Worm (Caenorhabditis elegans) whole organism, L1 larva: ENCODE data around the gene Y59H11AM.1.

ENCODE experiments used
- C04F5.9 ChIP-seq: sonication (generic microtip); optimal IDR thresholded peaks from 2 replicates; lab custom pipeline; 2016; ENCODE audit warnings: missing genetic modification characterization, missing compliant biosample characterization
- C16A3.4 ChIP-seq: fragments of 150-350 bp; optimal IDR thresholded peaks from 2 replicates; lab custom pipeline; 2014; ENCODE audit warnings: missing biosample characterization, missing genetic modification characterization
- C34B4.2 ChIP-seq: sonication (generic microtip); optimal IDR thresholded peaks from 2 replicates; lab custom pipeline; 2017; ENCODE audit warnings: mild to moderate bottlenecking, missing genetic modification characterization, missing compliant biosample characterization
- F16B12.6 ChIP-seq: fragments of 150-350 bp; optimal IDR thresholded peaks from 2 replicates; lab custom pipeline; 2014; ENCODE audit warnings: missing biosample characterization, missing genetic modification characterization
- Y116A8C.19 ChIP-seq: sonication (generic microtip); optimal IDR thresholded peaks from 2 replicates; lab custom pipeline; 2016; ENCODE audit warnings: missing compliant biosample characterization, missing genetic modification characterization, borderline replicate concordance
- aha-1 ChIP-seq: fragments of 150-350 bp; optimal IDR thresholded peaks from 2 replicates; lab custom pipeline; 2014; ENCODE audit warnings: missing biosample characterization, missing genetic modification characterization
- ama-1 ChIP-seq: fragments of 150-350 bp; optimal IDR thresholded peaks from 2 replicates; lab custom pipeline; 2014
- blmp-1 ChIP-seq: fragments of 150-350 bp; optimal IDR thresholded peaks from 2 replicates; lab custom pipeline; 2014; ENCODE audit warnings: missing biosample characterization, missing genetic modification characterization
- ceh-63 ChIP-seq: fragments of 200-800 bp; sonication (Bioruptor generic); optimal IDR thresholded peaks from 2 replicates; lab custom pipeline; 2018; ENCODE audit warnings: mild to moderate bottlenecking, missing genetic modification characterization, missing compliant biosample characterization
- ceh-8 ChIP-seq: fragments of 200-800 bp; sonication (Bioruptor generic); optimal IDR thresholded peaks from 2 replicates; lab custom pipeline; 2018; ENCODE audit warnings: mild to moderate bottlenecking, missing genetic modification characterization, moderate library complexity, missing compliant biosample characterization
- ceh-82 ChIP-seq, 3 experiments: fragments of 150-350 bp in 1 of 3; sonication (generic microtip) in 2 of 3; optimal IDR thresholded peaks; 2 replicates each; lab custom pipeline; 2014 to 2017; ENCODE audit warnings: missing biosample characterization in 3 of 3, missing genetic modification characterization in 3 of 3
- ceh-88 ChIP-seq: fragments of 200-800 bp; sonication (Bioruptor generic); IDR thresholded peaks from 2 replicates; pipeline ENCODE4 v1.3.6; 2022; ENCODE audit warnings: missing genetic modification characterization, missing compliant biosample characterization
- ceh-90 ChIP-seq: sonication (generic microtip); optimal IDR thresholded peaks from 2 replicates; lab custom pipeline; 2016; ENCODE audit warnings: missing genetic modification characterization, missing compliant biosample characterization
- dsc-1 ChIP-seq: sonication (generic microtip); optimal IDR thresholded peaks from 2 replicates; lab custom pipeline; 2016; ENCODE audit warnings: mild to moderate bottlenecking, missing genetic modification characterization, missing compliant biosample characterization
- egl-13 ChIP-seq: sonication (generic microtip); optimal IDR thresholded peaks from 2 replicates; lab custom pipeline; 2016; ENCODE audit warnings: missing genotype, missing genetic modification reagents, missing genetic modification characterization, missing compliant biosample characterization
- elt-3 ChIP-seq, 6 experiments: fragments of 150-350 bp in 1 of 6; sonication (generic microtip); optimal IDR thresholded peaks; 2 replicates each; lab custom pipeline; 2017 to 2018; ENCODE audit warnings: missing biosample characterization in 6 of 6, missing genetic modification characterization in 6 of 6, inconsistent platforms in 1 of 6
- fkh-10 ChIP-seq: sonication (generic microtip); optimal IDR thresholded peaks from 2 replicates; lab custom pipeline; 2017; ENCODE audit warnings: missing biosample characterization, missing genetic modification reagents, missing genetic modification characterization
- fkh-4 ChIP-seq: sonication (generic microtip); optimal IDR thresholded peaks from 2 replicates; lab custom pipeline; 2016; ENCODE audit warnings: missing compliant biosample characterization, missing genetic modification characterization, borderline replicate concordance
- fkh-8 ChIP-seq: sonication (generic microtip); optimal IDR thresholded peaks from 2 replicates; lab custom pipeline; 2016; ENCODE audit warnings: mild to moderate bottlenecking, missing genetic modification characterization, missing compliant biosample characterization
- fos-1 ChIP-seq: fragments of 150-350 bp; optimal IDR thresholded peaks from 2 replicates; lab custom pipeline; 2014; ENCODE audit warnings: missing biosample characterization, missing genetic modification characterization
- grh-1 ChIP-seq: fragments of 200-800 bp; sonication (Bioruptor generic); IDR thresholded peaks from 2 replicates; pipeline ENCODE4 v1.3.6; 2022; ENCODE audit warnings: missing genetic modification reagents, missing genetic modification characterization, missing compliant biosample characterization
- isw-1 ChIP-seq: fragments of 200-800 bp; sonication (Bioruptor generic); IDR thresholded peaks from 2 replicates; pipeline ENCODE4 v1.3.6; 2022; ENCODE audit warnings: missing genetic modification characterization, missing compliant biosample characterization
- jun-1 ChIP-seq: fragments of 150-350 bp; optimal IDR thresholded peaks from 2 replicates; lab custom pipeline; 2014; ENCODE audit warnings: missing biosample characterization, missing genetic modification reagents, missing genetic modification characterization
- lin-15B ChIP-seq: fragments of 150-350 bp; sonication (generic microtip); optimal IDR thresholded peaks from 3 replicates; lab custom pipeline; 2014; ENCODE audit warnings: missing biosample characterization, missing genetic modification characterization
- lin-35 ChIP-seq, 2 experiments: fragments of 150-350 bp; optimal IDR thresholded peaks; 2 replicates each; lab custom pipeline; 2014; ENCODE audit warnings: missing biosample characterization in 2 of 2, missing genetic modification characterization in 2 of 2, missing genetic modification reagents in 2 of 2
- lin-39 ChIP-seq: fragments of 150-350 bp; optimal IDR thresholded peaks from 2 replicates; lab custom pipeline; 2014; ENCODE audit warnings: missing biosample characterization, missing genetic modification reagents, missing genetic modification characterization
- lsy-2 ChIP-seq, 2 experiments: fragments of 150-350 bp; optimal IDR thresholded peaks; 2 replicates each; lab custom pipeline; 2014; ENCODE audit warnings: missing biosample characterization in 2 of 2, missing genetic modification characterization in 2 of 2
- mab-9 ChIP-seq: fragments of 200-800 bp; sonication (Bioruptor generic); IDR thresholded peaks from 2 replicates; pipeline ENCODE4 v1.3.6; 2022; ENCODE audit warnings: missing genetic modification reagents, missing genetic modification characterization, missing compliant biosample characterization
- mdl-1 ChIP-seq, 2 experiments: fragments of 150-350 bp; optimal IDR thresholded peaks; 2 replicates each; lab custom pipeline; 2014 to 2017; ENCODE audit warnings: missing biosample characterization in 2 of 2, missing genetic modification characterization in 2 of 2, inconsistent platforms in 1 of 2
- mef-2 ChIP-seq: fragments of 150-350 bp; optimal IDR thresholded peaks from 2 replicates; lab custom pipeline; 2014; ENCODE audit warnings: missing biosample characterization, missing genetic modification characterization
- nhr-12 ChIP-seq: sonication (generic microtip); optimal IDR thresholded peaks from 2 replicates; lab custom pipeline; 2017; ENCODE audit warnings: missing biosample characterization, missing genetic modification characterization
- nhr-19 ChIP-seq: fragments of 200-800 bp; sonication (Bioruptor generic); conservative IDR thresholded peaks from 2 replicates; pipeline ENCODE4 v1.3.6; 2022; ENCODE audit warnings: missing genetic modification characterization, missing compliant biosample characterization
- nhr-237 ChIP-seq: fragments of 150-350 bp; optimal IDR thresholded peaks from 2 replicates; lab custom pipeline; 2014; ENCODE audit warnings: missing biosample characterization, missing genetic modification characterization
- nhr-28 ChIP-seq: fragments of 150-350 bp; optimal IDR thresholded peaks from 2 replicates; lab custom pipeline; 2014; ENCODE audit warnings: missing biosample characterization, missing genetic modification characterization
- nhr-76 ChIP-seq: sonication (generic microtip); optimal IDR thresholded peaks from 2 replicates; lab custom pipeline; 2017; ENCODE audit warnings: missing biosample characterization, missing genetic modification characterization
- nhr-84 ChIP-seq: sonication (generic microtip); optimal IDR thresholded peaks from 2 replicates; lab custom pipeline; 2017; ENCODE audit warnings: missing biosample characterization, missing genetic modification characterization
- nhr-85 ChIP-seq: sonication (generic microtip); peaks from one replicate; lab custom pipeline; 2016; ENCODE audit warnings: missing genetic modification characterization, inconsistent platforms, missing compliant biosample characterization
- nhr-90 ChIP-seq: sonication (generic microtip); optimal IDR thresholded peaks from 2 replicates; lab custom pipeline; 2016; ENCODE audit warnings: mild to moderate bottlenecking, missing genetic modification characterization, missing compliant biosample characterization; ENCODE audit not compliant: poor library complexity
- pag-3 ChIP-seq: sonication (generic microtip); optimal IDR thresholded peaks from 2 replicates; lab custom pipeline; 2017; ENCODE audit warnings: missing genetic modification characterization, mild to moderate bottlenecking, missing compliant biosample characterization, antibody characterized with exemption, borderline replicate concordance; ENCODE audit not compliant: insufficient read depth
- pax-3 ChIP-seq: fragments of 200-800 bp; sonication (Bioruptor generic); optimal IDR thresholded peaks from 2 replicates; lab custom pipeline; 2018; ENCODE audit warnings: mild to moderate bottlenecking, missing genetic modification characterization, moderate library complexity, missing compliant biosample characterization
- pqm-1 ChIP-seq: sonication (generic microtip); optimal IDR thresholded peaks from 3 replicates; lab custom pipeline; 2017; ENCODE audit warnings: missing biosample characterization, missing genetic modification characterization
- skn-1 ChIP-seq: fragments of 150-350 bp; optimal IDR thresholded peaks from 2 replicates; lab custom pipeline; 2014; ENCODE audit warnings: missing biosample characterization, missing genetic modification characterization
- snu-23 ChIP-seq: sonication (generic microtip); optimal IDR thresholded peaks from 2 replicates; lab custom pipeline; 2016; ENCODE audit warnings: missing genetic modification characterization, missing compliant biosample characterization
- sox-4 ChIP-seq: sonication (generic microtip); optimal IDR thresholded peaks from 2 replicates; lab custom pipeline; 2016; ENCODE audit warnings: missing genetic modification characterization, missing compliant biosample characterization
- sup-37 ChIP-seq: fragments of 200-800 bp; sonication (Bioruptor generic); optimal IDR thresholded peaks from 2 replicates; lab custom pipeline; 2018; ENCODE audit warnings: mild to moderate bottlenecking, missing genetic modification characterization, missing compliant biosample characterization
- swsn-7 ChIP-seq: sonication (generic microtip); optimal IDR thresholded peaks from 2 replicates; lab custom pipeline; 2016; ENCODE audit warnings: missing genetic modification characterization, missing compliant biosample characterization
- tlp-1 ChIP-seq: fragments of 150-350 bp; optimal IDR thresholded peaks from 2 replicates; lab custom pipeline; 2014; ENCODE audit warnings: missing biosample characterization, missing genetic modification characterization
- unc-130 ChIP-seq: fragments of 150-350 bp; optimal IDR thresholded peaks from 2 replicates; lab custom pipeline; 2017; ENCODE audit warnings: missing biosample characterization, missing genetic modification characterization, inconsistent platforms
- unc-62 ChIP-seq: fragments of 150-350 bp; optimal IDR thresholded peaks from 2 replicates; lab custom pipeline; 2014; ENCODE audit warnings: missing biosample characterization, missing genetic modification reagents, missing genetic modification characterization
- unc-86 ChIP-seq: sonication (generic microtip); optimal IDR thresholded peaks from 2 replicates; lab custom pipeline; 2016; ENCODE audit warnings: missing genetic modification characterization, missing compliant biosample characterization
- xbp-1 ChIP-seq: sonication (generic microtip); optimal IDR thresholded peaks from 2 replicates; lab custom pipeline; 2016; ENCODE audit warnings: missing genetic modification characterization, missing compliant biosample characterization
- zag-1 ChIP-seq: fragments of 150-350 bp; optimal IDR thresholded peaks from 2 replicates; lab custom pipeline; 2014; ENCODE audit warnings: missing biosample characterization, missing genetic modification characterization
- zip-4 ChIP-seq: fragments of 200-800 bp; sonication (Bioruptor generic); optimal IDR thresholded peaks from 2 replicates; lab custom pipeline; 2018; ENCODE audit warnings: mild to moderate bottlenecking, missing genetic modification characterization, moderate library complexity, missing compliant biosample characterization

Y59H11AM.1 gene

DNA sequence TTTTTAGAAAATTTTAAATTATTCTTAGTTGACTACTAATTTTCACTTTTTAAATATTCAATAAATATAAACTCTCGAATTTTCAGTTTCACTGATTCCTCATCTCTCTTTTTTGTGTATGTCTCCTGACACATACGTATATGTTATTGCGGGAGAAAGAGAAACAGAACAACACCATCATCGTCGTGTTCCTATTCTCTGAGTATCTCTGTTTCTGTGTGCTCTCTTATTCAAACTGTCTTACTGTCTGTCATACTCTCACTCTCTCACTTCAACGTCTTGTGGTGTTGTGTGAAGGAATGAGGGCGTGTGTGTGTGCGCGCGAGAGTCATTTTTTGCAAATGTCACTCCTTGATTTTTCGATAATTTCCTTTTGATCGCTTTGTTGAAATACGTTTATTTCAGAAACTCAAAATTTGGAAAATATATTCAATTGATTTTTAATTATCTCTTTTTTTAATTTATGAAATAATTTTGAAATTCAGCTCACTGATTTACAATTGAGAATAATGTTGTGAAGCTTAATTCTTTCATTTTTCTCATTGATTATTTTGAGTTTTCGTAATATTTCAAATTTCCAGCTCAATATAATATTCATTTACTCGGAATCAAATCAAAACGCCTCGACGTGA is 49.0 kb downstream of the Y59H11AM.1 start, which contains the start of gene lin-49:
Gene lin-49, plus strand, starts transcription at position 582 of the 632 bp plus-strand sequence.
- no peak for TF ChIP-seq nhr-84 (tag; lab: Kevin White, UChicago)
- peak in 2 of 3 experiments; percentile 31 to 63 for TF ChIP-seq ceh-82 (tag; optimal IDR thresholded peaks at IDR 0.05; lab: Kevin White, UChicago)
- no peak for TF ChIP-seq isw-1 (GFP tag; lab: Robert Waterston, UW)
- TF ChIP-seq mdl-1 (tag; optimal IDR thresholded peaks at IDR 0.05; lab: Kevin White, UChicago) = peak in 1 of 2 experiments; percentile 57
- TF ChIP-seq nhr-12 (tag; lab: Kevin White, UChicago) = no peak
- no peak for TF ChIP-seq ceh-63 (GFP tag; lab: Kevin White, UChicago)
- TF ChIP-seq sox-4 (tag; lab: Kevin White, UChicago) = no peak
- TF ChIP-seq zip-4 = no peak
- TF ChIP-seq nhr-28 (tag; lab: Kevin White, UChicago) = no peak
- TF ChIP-seq tlp-1 (tag; lab: Kevin White, UChicago) = no peak
- TF ChIP-seq unc-86 (tag; lab: Kevin White, UChicago) = no peak
- TF ChIP-seq dsc-1 = peak; percentile 1
- no peak for TF ChIP-seq lin-15B (tag; lab: Kevin White, UChicago)
- peak; percentile 58 for TF ChIP-seq swsn-7 (tag; lab: Kevin White, UChicago)
- TF ChIP-seq mef-2 = no peak
- TF ChIP-seq C04F5.9 (tag; lab: Kevin White, UChicago) = no peak
- no peak for TF ChIP-seq pax-3 (tag; lab: Kevin White, UChicago)
- TF ChIP-seq xbp-1 (tag; lab: Kevin White, UChicago) = peak; percentile 46
- no peak for TF ChIP-seq F16B12.6 (tag; lab: Kevin White, UChicago)
- no peak for TF ChIP-seq unc-62 (GFP tag; lab: Kevin White, UChicago)
- no peak for TF ChIP-seq nhr-19 (GFP tag; lab: Robert Waterston, UW)
- no peak for TF ChIP-seq fkh-4
- peak; percentile 60 for TF ChIP-seq C16A3.4 (tag; lab: Kevin White, UChicago)
- no peak for TF ChIP-seq ama-1 (lab: Kevin White, UChicago)
- TF ChIP-seq pag-3 (tag; lab: Kevin White, UChicago) = no peak
- TF ChIP-seq nhr-85 = peak; percentile 87
- no peak for TF ChIP-seq lin-39
- no peak for TF ChIP-seq pqm-1 (tag; lab: Kevin White, UChicago)
- TF ChIP-seq unc-130 = no peak
- TF ChIP-seq ceh-88 (GFP tag; lab: Robert Waterston, UW) = no peak
- peak; percentile 64 to 79 for TF ChIP-seq lin-35 (GFP tag; optimal IDR thresholded peaks at IDR 0.05; lab: Kevin White, UChicago)
- TF ChIP-seq blmp-1 (tag; lab: Kevin White, UChicago) = peak; percentile 86
- TF ChIP-seq sup-37 (GFP tag; lab: Kevin White, UChicago) = no peak
- no peak for TF ChIP-seq ceh-8 (GFP tag; lab: Kevin White, UChicago)
- no peak for TF ChIP-seq ceh-90 (tag; lab: Kevin White, UChicago)
- TF ChIP-seq nhr-76 (tag; lab: Kevin White, UChicago) = no peak
- TF ChIP-seq jun-1 (tag; lab: Kevin White, UChicago) = peak; percentile 9
- TF ChIP-seq nhr-90 (tag; lab: Kevin White, UChicago) = peak; percentile 33
- TF ChIP-seq fos-1 = peak; percentile 57
- TF ChIP-seq fkh-10 (GFP tag; lab: Kevin White, UChicago) = no peak
- TF ChIP-seq C34B4.2 (tag; lab: Kevin White, UChicago) = no peak
- TF ChIP-seq skn-1 (tag; lab: Kevin White, UChicago) = no peak
- TF ChIP-seq Y116A8C.19 (tag; lab: Kevin White, UChicago) = no peak
- peak; percentile 17 for TF ChIP-seq egl-13 (tag; lab: Kevin White, UChicago)
- no peak for TF ChIP-seq nhr-237 (tag; lab: Kevin White, UChicago)
- peak; percentile 70 for TF ChIP-seq fkh-8 (tag; lab: Kevin White, UChicago)
- TF ChIP-seq snu-23 (GFP tag; lab: Kevin White, UChicago) = peak; percentile 80
- TF ChIP-seq grh-1 (GFP tag; lab: Robert Waterston, UW) = no peak
- peak in 2 of 6 experiments; percentile 25 to 35 for TF ChIP-seq elt-3 (tag; optimal IDR thresholded peaks at IDR 0.05; lab: Kevin White, UChicago)
- TF ChIP-seq mab-9 (GFP tag; lab: Robert Waterston, UW) = no peak
- TF ChIP-seq zag-1 = no peak
- no peak for TF ChIP-seq aha-1 (tag; lab: Kevin White, UChicago)
- peak; percentile 32 to 75 for TF ChIP-seq lsy-2 (tag; optimal IDR thresholded peaks at IDR 0.05; lab: Kevin White, UChicago)
